Fruit fly (Drosophila melanogaster) Kc167 (cell line): ENCODE measurements around the gene CG17362.

Source experiments
- Myc ChIP-seq: fragments of >200 bp; optimal IDR thresholded peaks from 2 replicates; lab custom pipeline; 2017; ENCODE audit warnings: missing external identifiers
- Sin3A ChIP-seq: fragments of >200 bp; optimal IDR thresholded peaks from 2 replicates; lab custom pipeline; 2018; ENCODE audit warnings: missing external identifiers
- h ChIP-seq: fragments of >200 bp; optimal IDR thresholded peaks from 3 replicates; lab custom pipeline; 2018; ENCODE audit warnings: missing external identifiers
- insv ChIP-seq: fragments of >200 bp; optimal IDR thresholded peaks from 3 replicates; lab custom pipeline; 2018; ENCODE audit warnings: missing external identifiers
- psq ChIP-seq: fragments of >200 bp; optimal IDR thresholded peaks from 2 replicates; lab custom pipeline; 2017; ENCODE audit warnings: missing external identifiers
- ttk ChIP-seq: sonication (Bioruptor generic); optimal IDR thresholded peaks from 2 replicates; lab custom pipeline; 2017; ENCODE audit warnings: missing external identifiers

CG17362 gene

DNA sequence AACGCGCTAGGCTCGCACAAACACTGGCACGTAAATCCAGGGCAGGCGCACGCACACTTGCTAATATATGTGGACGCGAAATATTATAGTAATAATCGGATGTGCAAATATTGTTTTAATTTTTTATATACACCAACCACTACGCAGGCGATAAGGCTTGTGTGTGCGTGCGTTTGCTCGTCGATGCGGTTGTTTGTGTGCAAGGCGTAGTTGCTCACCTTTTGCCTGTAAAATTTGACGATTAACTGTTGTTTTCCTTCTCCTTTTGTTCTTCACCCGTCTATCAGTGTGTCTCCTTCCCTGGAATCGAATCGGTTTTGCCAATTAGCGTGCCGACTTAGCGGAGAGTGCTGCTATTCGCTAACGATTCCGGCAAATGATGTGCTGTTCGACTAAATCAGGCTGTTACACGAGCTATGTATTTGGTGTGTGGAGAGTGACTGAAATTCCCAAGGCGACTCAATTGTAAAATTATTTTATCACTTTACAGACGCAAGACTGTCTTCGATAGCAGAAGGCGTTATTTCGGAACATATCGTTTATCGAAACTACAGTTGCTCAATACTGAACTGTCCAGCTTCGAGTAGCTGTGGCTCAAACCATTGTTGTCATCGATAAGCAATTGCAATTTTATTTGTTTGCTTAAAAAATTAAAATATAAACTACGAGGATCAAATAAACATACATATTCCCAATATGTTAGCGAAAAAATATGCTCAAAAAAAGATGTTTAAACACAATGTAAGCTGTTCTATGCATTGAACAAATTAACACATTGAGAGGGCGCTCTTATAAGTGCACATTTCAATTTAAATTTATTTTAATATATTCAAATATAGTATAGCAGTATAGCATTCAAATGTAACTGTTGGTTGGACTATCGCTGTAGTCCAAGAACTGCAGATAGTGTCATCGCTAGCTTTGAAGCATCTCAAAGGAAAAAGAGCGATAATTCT is 45.0 kb downstream of the CG17362 start, which contains the start of the genes CG6650 and endos:
Gene CG6650 (plus strand): TSS at position 280 of the 956 bp plus-strand sequence.
Gene endos (minus strand): TSS at position 536 of the 956 bp plus-strand sequence.
- TF ChIP-seq psq (lab: Kevin White, UChicago) (no peak), ttk (no peak), h (lab: Kevin White, UChicago) (no peak), insv (lab: Kevin White, UChicago) (no peak), Sin3A (lab: Kevin White, UChicago) (no peak), Myc (lab: Kevin White, UChicago) (no peak)

DNA sequence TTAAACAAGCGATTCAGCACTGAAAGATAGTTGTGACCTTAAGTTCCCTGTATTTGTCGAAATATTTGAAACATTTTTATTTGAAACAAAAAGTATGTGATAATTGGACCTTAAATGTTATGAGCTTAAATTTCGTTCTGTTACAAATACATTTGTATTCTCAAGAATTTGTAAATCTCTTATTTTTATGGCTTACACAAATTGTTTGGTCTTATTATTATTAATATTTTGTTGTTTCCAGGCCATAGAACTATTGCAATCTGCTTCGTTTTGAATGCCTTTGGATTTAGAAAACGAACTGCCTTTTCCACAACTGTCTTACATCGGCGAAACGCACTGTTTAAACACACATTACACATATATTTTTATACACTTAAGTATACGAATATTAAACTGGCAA is 48.1 kb downstream of the CG17362 start, which contains the start of gene CG6661:
Gene CG6661 (plus strand): TSS at position 301 of the 400 bp plus-strand sequence.
- TF ChIP-seq psq (lab: Kevin White, UChicago): no peak
- no peak for TF ChIP-seq Myc (lab: Kevin White, UChicago)
- no peak for TF ChIP-seq h (lab: Kevin White, UChicago)
- no peak for TF ChIP-seq ttk
- TF ChIP-seq Sin3A (lab: Kevin White, UChicago): no peak
- TF ChIP-seq insv (lab: Kevin White, UChicago): no peak
